Worm (Caenorhabditis elegans): ENCODE measurements around the gene sul-1.

ce11 chrX:3284967-3285366 lies 14.3 kb upstream of the sul-1 start:
- TF ChIP-seq flt-1 (GFP tag; IDR thresholded peaks at IDR 0.05) (no peak), cog-1 (tag; optimal IDR thresholded peaks at IDR 0.05) (no peak), med-1 (GFP tag; optimal IDR thresholded peaks at IDR 0.05; ENCODE audit: insufficient read depth) (no peak)

Data from whole organism, midembryonic.